Fruit fly (Drosophila melanogaster): ENCODE results near the gene CG3819.

CG3819 gene

dm6 chr3L:18949137-18949536 is 27.2 kb upstream of the CG3819 start:
- TF ChIP-seq sob (GFP tag; IDR thresholded peaks at IDR 0.05) = 0 out of 2 replicates have a peak, but pooled peaks have one; percentile 24
- no peak for TF ChIP-seq Bteb2 (GFP tag; optimal IDR thresholded peaks at IDR 0.05)
- TF ChIP-seq Hr78 (GFP tag; optimal IDR thresholded peaks at IDR 0.05) = peak in 1 of 2 experiments; percentile 24
- TF ChIP-seq vvl (GFP tag; IDR thresholded peaks at IDR 0.05) = peak; percentile 90
- TF ChIP-seq chinmo (GFP tag; IDR thresholded peaks at IDR 0.05; ENCODE audit: partially characterized antibody) = 0 out of 4 replicates have a peak, but pooled peaks have one; percentile 72
- TF ChIP-seq CTCF (GFP tag; optimal IDR thresholded peaks at IDR 0.05) = peak; percentile 13
- no peak for TF ChIP-seq CG1529 (GFP tag; optimal IDR thresholded peaks at IDR 0.05)
- TF ChIP-seq CG9437 (GFP tag; optimal IDR thresholded peaks at IDR 0.05) = peak; percentile 86
- no peak for TF ChIP-seq TFAM (GFP tag; optimal IDR thresholded peaks at IDR 0.05)
- peak; percentile 47; the same call in 1 of the 3 replicates for TF ChIP-seq z (GFP tag; IDR thresholded peaks at IDR 0.05)
- peak; percentile 28 for TF ChIP-seq Rfx (GFP tag; IDR thresholded peaks at IDR 0.05)
- TF ChIP-seq CG10209 (GFP tag; optimal IDR thresholded peaks at IDR 0.05) = no peak
- TF ChIP-seq sr (GFP tag; IDR thresholded peaks at IDR 0.05) = no peak
- TF ChIP-seq HLH4C (GFP tag; IDR thresholded peaks at IDR 0.05; ENCODE audit: partially characterized antibody) = no peak
- no peak for TF ChIP-seq vnd (GFP tag; IDR thresholded peaks at IDR 0.05; ENCODE audit: partially characterized antibody)
- peak; percentile 9 for TF ChIP-seq stwl (tag; optimal IDR thresholded peaks at IDR 0.05)
- TF ChIP-seq CG2199 (GFP tag; IDR thresholded peaks at IDR 0.05) = 0 out of 3 replicates have a peak, but pooled peaks have one; percentile 20
- TF ChIP-seq dm (GFP tag; optimal IDR thresholded peaks at IDR 0.05) = no peak
- TF ChIP-seq CG7271 (tag; optimal IDR thresholded peaks at IDR 0.05) = no peak
- peak; percentile 50 for TF ChIP-seq Vsx1 (GFP tag; optimal IDR thresholded peaks at IDR 0.05)

DNA sequence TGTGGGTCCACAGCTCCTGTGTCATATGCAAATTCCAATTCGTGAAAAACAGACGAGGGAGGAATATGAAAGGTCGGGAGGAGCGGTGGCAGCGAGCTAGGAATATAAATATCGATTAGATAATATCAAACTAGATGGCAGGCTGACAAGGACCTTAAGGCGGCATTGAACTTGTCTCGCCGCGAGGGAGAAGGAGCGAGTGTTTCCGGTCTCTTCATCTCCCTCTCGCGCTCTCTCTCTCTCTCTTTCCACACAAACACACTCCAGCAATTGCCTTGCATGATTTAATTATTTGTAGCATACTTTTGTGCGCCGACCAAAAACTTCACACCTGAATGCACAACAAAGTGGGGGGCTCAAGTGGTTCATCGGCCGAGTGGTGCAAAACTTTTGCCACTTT is 25.0 kb upstream of the CG3819 start:
- no peak for TF ChIP-seq CG10274 (GFP tag; optimal IDR thresholded peaks at IDR 0.05)
- TF ChIP-seq crol (GFP tag; IDR thresholded peaks at IDR 0.05) = peak; percentile 28; the same call in 1 of the 2 replicates
- peak; percentile 19 for TF ChIP-seq CG1603 (tag; optimal IDR thresholded peaks at IDR 0.05)
- TF ChIP-seq Lpt (GFP tag; optimal IDR thresholded peaks at IDR 0.05) = no peak
- 0 out of 3 replicates have a peak, but pooled peaks have one; percentile 17 for TF ChIP-seq z (GFP tag; IDR thresholded peaks at IDR 0.05)
- peak; percentile 48; the same call in 1 of the 3 replicates for TF ChIP-seq zfh1 (GFP tag; IDR thresholded peaks at IDR 0.05)
- TF ChIP-seq bcd (GFP tag; optimal IDR thresholded peaks at IDR 0.05) = peak; percentile 11
- no peak for TF ChIP-seq Fer3 (tag; optimal IDR thresholded peaks at IDR 0.05)
- no peak for TF ChIP-seq Sin3A (optimal IDR thresholded peaks at IDR 0.05)
- TF ChIP-seq stc (GFP tag; IDR thresholded peaks at IDR 0.05) = 0 out of 2 replicates have a peak, but pooled peaks have one; percentile 28
- no peak for TF ChIP-seq CG7786 (GFP tag; optimal IDR thresholded peaks at IDR 0.05)
- peak; percentile 31; the same call in 1 of the 2 replicates for TF ChIP-seq CG32532 (GFP tag; IDR thresholded peaks at IDR 0.05)
- TF ChIP-seq ftz-f1 (GFP tag; optimal IDR thresholded peaks at IDR 0.05) = no peak
- no peak for TF ChIP-seq trh (GFP tag; optimal IDR thresholded peaks at IDR 0.05)
- TF ChIP-seq CG11456 (GFP tag; IDR thresholded peaks at IDR 0.05) = 0 out of 3 replicates have a peak, but pooled peaks have one; percentile 41
- TF ChIP-seq Dll (GFP tag; IDR thresholded peaks at IDR 0.05; ENCODE audit: partially characterized antibody) = no peak
- 0 out of 3 replicates have a peak, but pooled peaks have one; percentile 8 for TF ChIP-seq ken (GFP tag; IDR thresholded peaks at IDR 0.05)
- 0 out of 3 replicates have a peak, but pooled peaks have one; percentile 25 for TF ChIP-seq dysf (GFP tag; IDR thresholded peaks at IDR 0.05)
- peak; percentile 4 for TF ChIP-seq NfI (GFP tag; optimal IDR thresholded peaks at IDR 0.05)
- TF ChIP-seq CG4328 (GFP tag; optimal IDR thresholded peaks at IDR 0.05) = no peak
- peak; percentile 81 for TF ChIP-seq Ets97D (GFP tag; optimal IDR thresholded peaks at IDR 0.05)
- 0 out of 3 replicates have a peak, but pooled peaks have one; percentile 32 for TF ChIP-seq ci (GFP tag; IDR thresholded peaks at IDR 0.05)
- no peak for TF ChIP-seq CG31441 (GFP tag; IDR thresholded peaks at IDR 0.05)
- TF ChIP-seq prd (optimal IDR thresholded peaks at IDR 0.05) = no peak
- 0 out of 3 replicates have a peak, but pooled peaks have one; percentile 26 for TF ChIP-seq prd (GFP tag; IDR thresholded peaks at IDR 0.05)
- peak; percentile 15 for TF ChIP-seq CTCF (GFP tag; optimal IDR thresholded peaks at IDR 0.05)
- peak; percentile 25; the same call in 1 of the 2 replicates for TF ChIP-seq Rfx (GFP tag; IDR thresholded peaks at IDR 0.05)
- peak; percentile 43 to 55 for TF ChIP-seq Trl (optimal IDR thresholded peaks at IDR 0.05)
- no peak for TF ChIP-seq Trl (GFP tag; optimal IDR thresholded peaks at IDR 0.05)
- peak; percentile 54; the same call in 1 of the 2 replicates for TF ChIP-seq CG10321 (GFP tag; IDR thresholded peaks at IDR 0.05)
- no peak for TF ChIP-seq CG8478 (optimal IDR thresholded peaks at IDR 0.05)
- peak; percentile 20; the same call in 1 of the 2 replicates for TF ChIP-seq Nf-YA (GFP tag; IDR thresholded peaks at IDR 0.05)
- TF ChIP-seq Jarid2 (GFP tag; optimal IDR thresholded peaks at IDR 0.05) = peak; percentile 2
- peak; percentile 0 for TF ChIP-seq Hsf (GFP tag; optimal IDR thresholded peaks at IDR 0.05)

Measured in whole organism, embryonic.